Fruit fly (Drosophila melanogaster): ENCODE data around the gene CG14567.

- TF ChIP-seq Dll (optimal IDR thresholded peaks at IDR 0.05) (no peak), pan (optimal IDR thresholded peaks at IDR 0.05) (no peak)
These were observed 7.9 kb downstream of the CG14567 start, which contains the start of gene CG14570 for dm6 chr3L:21730354-21730753.
